Fruit fly (Drosophila melanogaster) whole organism, wandering third instar larva: Measurements from ENCODE around the gene INPP5E.

Source experiments
- HLH106 ChIP-seq: fragments of 200-800 bp; optimal IDR thresholded peaks from 3 replicates; lab custom pipeline; 2019; ENCODE audit warnings: missing biosample characterization, mild to moderate bottlenecking, missing genetic modification characterization, moderate library complexity
- N ChIP-seq: fragments of >200 bp; optimal IDR thresholded peaks from 2 replicates; lab custom pipeline; 2018; ENCODE audit warnings: missing biosample characterization, missing external identifiers, missing genetic modification characterization
- OdsH ChIP-seq: fragments of 200-800 bp; sonication (Bioruptor generic); optimal IDR thresholded peaks from 2 replicates; lab custom pipeline; 2016; ENCODE audit warnings: missing biosample characterization, mild to moderate bottlenecking, missing genetic modification characterization
- fru ChIP-seq: fragments of 200-800 bp; sonication (Bioruptor generic); optimal IDR thresholded peaks from 3 replicates; lab custom pipeline; 2016; ENCODE audit warnings: missing biosample characterization, mild to moderate bottlenecking, missing genetic modification characterization
- h ChIP-seq: fragments of 200-800 bp; sonication (Bioruptor generic); optimal IDR thresholded peaks from 3 replicates; lab custom pipeline; 2016; ENCODE audit warnings: missing biosample characterization, mild to moderate bottlenecking, missing genetic modification characterization
- pan ChIP-seq: fragments of >200 bp; optimal IDR thresholded peaks from 2 replicates; lab custom pipeline; 2017
- sv ChIP-seq: fragments of 200-800 bp; sonication (Bioruptor generic); optimal IDR thresholded peaks from 3 replicates; lab custom pipeline; 2016; ENCODE audit warnings: missing biosample characterization, missing genetic modification characterization
- usp ChIP-seq: fragments of >200 bp; optimal IDR thresholded peaks from 2 replicates; lab custom pipeline; 2017; ENCODE audit warnings: missing biosample characterization, missing genetic modification characterization
- woc ChIP-seq: sonication (Bioruptor generic); optimal IDR thresholded peaks from 2 replicates; lab custom pipeline; 2016; ENCODE audit warnings: missing biosample characterization, mild to moderate bottlenecking, missing genetic modification characterization

DNA sequence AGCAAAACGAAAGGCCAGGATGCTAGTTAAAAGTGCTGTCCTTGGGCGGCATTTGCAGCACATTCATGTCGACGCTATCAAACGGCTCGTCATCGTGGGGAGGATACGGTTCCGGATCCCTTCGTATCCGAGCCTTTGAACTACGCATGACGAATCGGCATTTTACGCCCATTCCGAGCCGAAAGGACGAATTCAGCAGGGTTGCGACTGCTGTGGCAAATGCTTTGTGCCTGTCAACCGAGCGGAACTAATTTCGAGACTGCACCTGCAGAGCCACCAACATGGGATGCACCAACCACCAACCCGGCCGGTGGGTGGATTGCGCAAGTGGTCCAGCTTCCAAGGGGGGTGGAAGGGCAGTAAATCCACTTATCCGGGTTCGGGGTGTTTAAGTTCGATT, 13.1 kb downstream of the INPP5E start:
- TF ChIP-seq fru (GFP tag; lab: Kevin White, UChicago) (no peak), HLH106 (tag; lab: Kevin White, UChicago) (no peak), usp (no peak), sv (GFP tag; lab: Kevin White, UChicago) (no peak), woc (GFP tag; lab: Kevin White, UChicago) (no peak), pan (lab: Kevin White, UChicago) (no peak), h (GFP tag; lab: Kevin White, UChicago) (no peak), OdsH (GFP tag; lab: Kevin White, UChicago) (no peak), N (no peak)
